Worm (Caenorhabditis elegans): ENCODE measurements around the gene T03G6.7.
A peak's percentile ranks its signal among the peaks of the same experiment; 100 is the strongest.

T03G6.7 gene

ce11 chrX:2593703-2594102 is at the start of gene T03G6.7, which contains the start of gene nhr-40:
Gene T03G6.7 (plus strand): TSS chrX:2594039.
Gene nhr-40 (plus strand): TSS chrX:2594003.
- no peak for TF ChIP-seq egl-27 (tag; optimal IDR thresholded peaks at IDR 0.05)
- TF ChIP-seq lin-39 (tag; optimal IDR thresholded peaks at IDR 0.05) = no peak
- TF ChIP-seq ztf-4 (tag; optimal IDR thresholded peaks at IDR 0.05) = no peak
- TF ChIP-seq ceh-82 (tag; optimal IDR thresholded peaks at IDR 0.05) = no peak
- no peak for TF ChIP-seq lin-15B (tag; optimal IDR thresholded peaks at IDR 0.05)

- peak; percentile 21 for TF ChIP-seq pha-4 (tag; optimal IDR thresholded peaks at IDR 0.05)
- TF ChIP-seq elt-2 (tag; optimal IDR thresholded peaks at IDR 0.05) = peak; percentile 79
- TF ChIP-seq pqm-1 (tag; optimal IDR thresholded peaks at IDR 0.05) = peak; percentile 78
- TF ChIP-seq skn-1 (tag; optimal IDR thresholded peaks at IDR 0.05) = peak; percentile 37
- no peak for TF ChIP-seq fkh-10 (GFP tag; optimal IDR thresholded peaks at IDR 0.05)
Measured at ce11 chrX:2544645-2545044, 49.2 kb upstream of the T03G6.7 start.

DNA sequence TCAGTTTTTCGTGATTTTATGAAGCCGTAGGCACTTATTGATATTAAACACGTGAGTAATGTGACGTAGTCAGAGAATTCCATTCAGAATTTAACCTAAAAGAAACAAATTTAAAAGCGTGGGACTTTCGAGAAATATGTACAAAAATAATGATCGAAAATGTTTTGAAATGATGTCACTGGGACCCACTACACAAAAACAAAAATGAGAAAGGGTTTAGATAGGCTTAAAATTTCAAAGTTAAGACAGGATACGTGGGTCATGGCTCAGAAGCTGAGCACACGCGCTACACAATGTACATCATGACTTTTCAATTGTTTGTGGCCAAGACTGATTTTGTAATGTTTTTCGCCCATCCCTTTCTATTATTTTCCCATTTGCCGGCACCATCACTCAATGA is 45.0 kb upstream of the T03G6.7 start, which contains the start of gene smvt-1:
TSS of gene smvt-1 (minus strand) at position 101 of the 400 bp plus-strand sequence.
- TF ChIP-seq snpc-4 (tag; optimal IDR thresholded peaks at IDR 0.05) = no peak
- no peak for TF ChIP-seq ama-1 (optimal IDR thresholded peaks at IDR 0.05)
- TF ChIP-seq nhr-77 (tag; optimal IDR thresholded peaks at IDR 0.05) = no peak
- TF ChIP-seq ZK546.5 (tag; optimal IDR thresholded peaks at IDR 0.05) = no peak
- TF ChIP-seq nfya-1 (tag; optimal IDR thresholded peaks at IDR 0.05; ENCODE audit: insufficient read depth) = no peak
- no peak for TF ChIP-seq nhr-25 (tag; optimal IDR thresholded peaks at IDR 0.05)
- TF ChIP-seq pha-4 (tag; optimal IDR thresholded peaks at IDR 0.05) = no peak
- TF ChIP-seq jun-1 (tag; optimal IDR thresholded peaks at IDR 0.05) = no peak
- TF ChIP-seq daf-12 (tag; optimal IDR thresholded peaks at IDR 0.05) = no peak
- TF ChIP-seq zag-1 (tag; optimal IDR thresholded peaks at IDR 0.05) = no peak
- no peak for TF ChIP-seq egl-27 (tag; optimal IDR thresholded peaks at IDR 0.05)
- no peak for TF ChIP-seq skn-1 (tag; optimal IDR thresholded peaks at IDR 0.05)
- TF ChIP-seq eor-1 (tag; optimal IDR thresholded peaks at IDR 0.05) = no peak
- TF ChIP-seq ztf-4 (tag; optimal IDR thresholded peaks at IDR 0.05) = no peak
- no peak for TF ChIP-seq nhr-67 (tag; optimal IDR thresholded peaks at IDR 0.05)
- no peak for TF ChIP-seq hmg-11 (tag; optimal IDR thresholded peaks at IDR 0.05)
- TF ChIP-seq nhr-12 (tag; optimal IDR thresholded peaks at IDR 0.05) = no peak

DNA sequence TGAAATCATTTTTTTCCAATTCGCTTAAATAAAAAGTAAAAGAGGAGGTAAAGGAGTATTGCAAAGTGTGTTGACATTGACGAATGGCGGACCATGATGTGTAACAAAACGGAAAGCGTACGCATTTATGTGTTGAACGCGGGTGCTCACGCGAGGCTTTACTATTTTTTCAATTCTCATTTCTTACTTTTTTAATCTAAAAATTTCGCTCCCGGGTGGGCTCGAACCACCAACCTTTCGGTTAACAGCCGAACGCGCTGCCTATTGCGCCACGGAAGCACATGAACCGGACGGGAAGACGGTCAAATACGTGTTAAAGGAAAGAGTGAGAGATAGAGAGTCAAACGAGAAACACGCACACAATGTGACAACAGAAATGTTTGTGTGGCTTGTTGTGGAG is 44.5 kb upstream of the T03G6.7 start:
- TF ChIP-seq elt-2 (tag; optimal IDR thresholded peaks at IDR 0.05) (peak; percentile 58), pha-4 (tag; optimal IDR thresholded peaks at IDR 0.05) (peak; percentile 70), skn-1 (tag; optimal IDR thresholded peaks at IDR 0.05) (peak; percentile 33), ceh-9 (tag; optimal IDR thresholded peaks at IDR 0.05) (no peak), nhr-23 (tag; optimal IDR thresholded peaks at IDR 0.05) (no peak), nhr-43 (tag; optimal IDR thresholded peaks at IDR 0.05; ENCODE audit: poor library complexity, severe bottlenecking) (peak; percentile 37), daf-12 (tag; optimal IDR thresholded peaks at IDR 0.05) (no peak), nhr-77 (tag; optimal IDR thresholded peaks at IDR 0.05) (no peak), lin-15B (tag; optimal IDR thresholded peaks at IDR 0.05) (peak; percentile 18), hmg-11 (tag; optimal IDR thresholded peaks at IDR 0.05) (peak; percentile 78), jun-1 (tag; optimal IDR thresholded peaks at IDR 0.05) (peak; percentile 39), nfya-1 (tag; optimal IDR thresholded peaks at IDR 0.05; ENCODE audit: insufficient read depth) (peak; percentile 66), elt-1 (tag; optimal IDR thresholded peaks at IDR 0.05) (no peak), unc-62 (GFP tag; optimal IDR thresholded peaks at IDR 0.05) (no peak), mdl-1 (tag; optimal IDR thresholded peaks at IDR 0.05) (no peak), egl-5 (tag; optimal IDR thresholded peaks at IDR 0.05) (no peak), lsy-12 (tag; optimal IDR thresholded peaks at IDR 0.05) (peak; percentile 44), nhr-28 (tag; optimal IDR thresholded peaks at IDR 0.05) (no peak), fos-1 (tag; optimal IDR thresholded peaks at IDR 0.05) (peak; percentile 62), mml-1 (tag; optimal IDR thresholded peaks at IDR 0.05) (no peak), egl-27 (tag; optimal IDR thresholded peaks at IDR 0.05) (peak; percentile 51), pqm-1 (tag; optimal IDR thresholded peaks at IDR 0.05) (peak; percentile 38), zag-1 (tag; optimal IDR thresholded peaks at IDR 0.05) (no peak), tbx-2 (tag; optimal IDR thresholded peaks at IDR 0.05) (peak; percentile 43), nhr-237 (tag; optimal IDR thresholded peaks at IDR 0.05) (no peak), ama-1 (optimal IDR thresholded peaks at IDR 0.05) (no peak), nhr-12 (tag; optimal IDR thresholded peaks at IDR 0.05) (no peak), ceh-28 (tag; optimal IDR thresholded peaks at IDR 0.05) (no peak), snpc-4 (tag; optimal IDR thresholded peaks at IDR 0.05) (peak; percentile 13), ceh-16 (tag; optimal IDR thresholded peaks at IDR 0.05) (no peak), lin-39 (tag; optimal IDR thresholded peaks at IDR 0.05) (peak; percentile 30), fkh-10 (GFP tag; optimal IDR thresholded peaks at IDR 0.05) (no peak), unc-39 (tag; optimal IDR thresholded peaks at IDR 0.05) (no peak), nhr-25 (tag; optimal IDR thresholded peaks at IDR 0.05) (peak; percentile 39)

Measured in whole organism, L3 larva.